Fruit fly (Drosophila melanogaster) whole organism, wandering third instar larva: ENCODE results near the gene MED22.

Source experiments
- Abd-B ChIP-seq: fragments of >200 bp; optimal IDR thresholded peaks from 2 replicates; lab custom pipeline; 2017; ENCODE audit warnings: missing biosample characterization, missing genetic modification characterization
- CG32264 ChIP-seq: fragments of 200-800 bp; sonication (Bioruptor generic); optimal IDR thresholded peaks from 2 replicates; lab custom pipeline; 2016; ENCODE audit warnings: missing biosample characterization, missing genetic modification characterization
- CrebA ChIP-seq: fragments of 200-800 bp; sonication (Bioruptor generic); optimal IDR thresholded peaks from 2 replicates; lab custom pipeline; 2016; ENCODE audit warnings: missing biosample characterization, mild to moderate bottlenecking, missing genetic modification characterization, borderline replicate concordance
- Dfd ChIP-seq: fragments of >200 bp; optimal IDR thresholded peaks from 2 replicates; lab custom pipeline; 2017; ENCODE audit warnings: missing biosample characterization, missing genetic modification characterization
- Dif ChIP-seq: fragments of 200-275, 200-300 bp; sonication (Bioruptor generic); optimal IDR thresholded peaks from 2 replicates; lab custom pipeline; 2018; ENCODE audit warnings: missing biosample characterization, missing genetic modification characterization; ENCODE audit not compliant: partially characterized antibody
- GATAd ChIP-seq: sonication (Bioruptor generic); optimal IDR thresholded peaks from 2 replicates; lab custom pipeline; 2016; ENCODE audit warnings: missing biosample characterization, missing genetic modification characterization
- HLH106 ChIP-seq: fragments of 200-800 bp; optimal IDR thresholded peaks from 3 replicates; lab custom pipeline; 2019; ENCODE audit warnings: missing biosample characterization, mild to moderate bottlenecking, missing genetic modification characterization, moderate library complexity
- Hnf4 ChIP-seq: fragments of 200-800 bp; sonication (Bioruptor generic); optimal IDR thresholded peaks from 2 replicates; lab custom pipeline; 2016; ENCODE audit warnings: missing biosample characterization, mild to moderate bottlenecking, missing genetic modification characterization
- Jra ChIP-seq: sonication (Bioruptor generic); optimal IDR thresholded peaks from 2 replicates; lab custom pipeline; 2016; ENCODE audit warnings: missing biosample characterization, missing genetic modification characterization
- Mio ChIP-seq: sonication (Bioruptor generic); optimal IDR thresholded peaks from 2 replicates; lab custom pipeline; 2016; ENCODE audit warnings: missing biosample characterization, missing genetic modification characterization
- Myc ChIP-seq: fragments of >200 bp; optimal IDR thresholded peaks from 2 replicates; lab custom pipeline; 2017
- N ChIP-seq: fragments of >200 bp; optimal IDR thresholded peaks from 2 replicates; lab custom pipeline; 2018; ENCODE audit warnings: missing biosample characterization, missing external identifiers, missing genetic modification characterization
- OdsH ChIP-seq: fragments of 200-800 bp; sonication (Bioruptor generic); optimal IDR thresholded peaks from 2 replicates; lab custom pipeline; 2016; ENCODE audit warnings: missing biosample characterization, mild to moderate bottlenecking, missing genetic modification characterization
- Rel ChIP-seq, 2 experiments: fragments of 200-800 bp; sonication (Bioruptor generic) in 1 of 2; optimal IDR thresholded peaks; 2 replicates in 1 of 2; 3 replicates in 1 of 2; lab custom pipeline; 2016 to 2019; ENCODE audit warnings: mild to moderate bottlenecking in 2 of 2, missing biosample characterization in 2 of 2, missing genetic modification characterization in 2 of 2, moderate library complexity in 1 of 2
- Sp1 ChIP-seq: fragments of 200-800 bp; sonication (Bioruptor generic); optimal IDR thresholded peaks from 3 replicates; lab custom pipeline; 2019; ENCODE audit warnings: missing biosample characterization, mild to moderate bottlenecking, missing genetic modification characterization, moderate library complexity
- Vsx2 ChIP-seq: fragments of 200-300, 225-300 bp; sonication (Bioruptor generic); optimal IDR thresholded peaks from 2 replicates; lab custom pipeline; 2018; ENCODE audit warnings: missing biosample characterization, missing genetic modification characterization; ENCODE audit not compliant: partially characterized antibody
- br ChIP-seq: fragments of 200-800 bp; sonication (Bioruptor generic); optimal IDR thresholded peaks from 2 replicates; lab custom pipeline; 2016; ENCODE audit warnings: missing biosample characterization, missing genetic modification characterization
- brk ChIP-seq: fragments of 200-800 bp; sonication (Bioruptor generic); optimal IDR thresholded peaks from 2 replicates; lab custom pipeline; 2016; ENCODE audit warnings: missing biosample characterization, mild to moderate bottlenecking, missing genetic modification characterization
- dl ChIP-seq, 2 experiments: fragments of 175-275, 200-275 bp in 1 of 2; fragments of 200-275 bp in 1 of 2; sonication (Bioruptor generic); optimal IDR thresholded peaks; lab custom pipeline; 2018; ENCODE audit warnings: mild to moderate bottlenecking in 2 of 2, missing biosample characterization in 2 of 2, missing genetic modification characterization in 2 of 2, moderate library complexity in 2 of 2; ENCODE audit not compliant: partially characterized antibody in 2 of 2, insufficient read depth in 1 of 2
- dmrt93B ChIP-seq: fragments of 200-800 bp; sonication (Bioruptor generic); optimal IDR thresholded peaks from 2 replicates; lab custom pipeline; 2018; ENCODE audit warnings: missing biosample characterization, mild to moderate bottlenecking, missing genetic modification characterization
- dsf ChIP-seq: sonication (Bioruptor generic); optimal IDR thresholded peaks from 2 replicates; lab custom pipeline; 2016; ENCODE audit warnings: missing biosample characterization, missing genetic modification characterization, borderline replicate concordance
- ey ChIP-seq: fragments of 200-800 bp; sonication (Bioruptor generic); optimal IDR thresholded peaks from 2 replicates; lab custom pipeline; 2016; ENCODE audit warnings: missing biosample characterization, missing genetic modification characterization
- foxo ChIP-seq, 2 experiments: fragments of 200-800 bp; sonication (Bioruptor generic); optimal IDR thresholded peaks; 2 replicates in 1 of 2; 3 replicates in 1 of 2; lab custom pipeline; 2016 to 2017; ENCODE audit warnings: missing biosample characterization in 2 of 2, missing genetic modification characterization in 2 of 2
- fru ChIP-seq: fragments of 200-800 bp; sonication (Bioruptor generic); optimal IDR thresholded peaks from 3 replicates; lab custom pipeline; 2016; ENCODE audit warnings: missing biosample characterization, mild to moderate bottlenecking, missing genetic modification characterization
- h ChIP-seq: fragments of 200-800 bp; sonication (Bioruptor generic); optimal IDR thresholded peaks from 3 replicates; lab custom pipeline; 2016; ENCODE audit warnings: missing biosample characterization, mild to moderate bottlenecking, missing genetic modification characterization
- jim ChIP-seq: fragments of 175-275, 200-325 bp; sonication (Bioruptor generic); optimal IDR thresholded peaks from 2 replicates; lab custom pipeline; 2016; ENCODE audit warnings: missing biosample characterization, mild to moderate bottlenecking, missing genetic modification characterization
- lola ChIP-seq: fragments of >200 bp; optimal IDR thresholded peaks from 2 replicates; lab custom pipeline; 2017; ENCODE audit warnings: missing biosample characterization, missing genetic modification characterization
- pan ChIP-seq: fragments of >200 bp; optimal IDR thresholded peaks from 2 replicates; lab custom pipeline; 2017
- psq ChIP-seq: fragments of 200-800 bp; sonication (Bioruptor generic); optimal IDR thresholded peaks from 3 replicates; lab custom pipeline; 2017; ENCODE audit warnings: missing biosample characterization, mild to moderate bottlenecking, missing genetic modification characterization, moderate library complexity
- rgr ChIP-seq: fragments of 200-800 bp; sonication (Bioruptor generic); optimal IDR thresholded peaks from 3 replicates; lab custom pipeline; 2016; ENCODE audit warnings: missing biosample characterization, mild to moderate bottlenecking, missing genetic modification characterization
- sage ChIP-seq: fragments of 200-800 bp; sonication (Bioruptor generic); optimal IDR thresholded peaks from 2 replicates; lab custom pipeline; 2016; ENCODE audit warnings: missing biosample characterization, mild to moderate bottlenecking, missing genetic modification characterization
- sv ChIP-seq: fragments of 200-800 bp; sonication (Bioruptor generic); optimal IDR thresholded peaks from 3 replicates; lab custom pipeline; 2016; ENCODE audit warnings: missing biosample characterization, missing genetic modification characterization
- tai ChIP-seq: sonication (Bioruptor generic); optimal IDR thresholded peaks from 2 replicates; lab custom pipeline; 2016; ENCODE audit warnings: missing biosample characterization, missing genetic modification characterization
- usp ChIP-seq: fragments of >200 bp; optimal IDR thresholded peaks from 2 replicates; lab custom pipeline; 2017; ENCODE audit warnings: missing biosample characterization, missing genetic modification characterization
- woc ChIP-seq: sonication (Bioruptor generic); optimal IDR thresholded peaks from 2 replicates; lab custom pipeline; 2016; ENCODE audit warnings: missing biosample characterization, mild to moderate bottlenecking, missing genetic modification characterization

MED22 gene

dm6 chrX:947450-948284 lies 19.7 kb downstream of the MED22 start, which contains the start of gene CG3699:
Gene CG3699 (minus strand): TSS chrX:947500.
- TF ChIP-seq ey (GFP tag; lab: Kevin White, UChicago) (peak; percentile 40), N (GFP tag; lab: Kevin White, UChicago) (no peak), HLH106 (tag; lab: Kevin White, UChicago) (peak; percentile 57), Abd-B (GFP tag; lab: Kevin White, UChicago) (no peak), woc (GFP tag; lab: Kevin White, UChicago) (no peak), psq (peak; percentile 44), Dfd (no peak), sv (peak; percentile 21), Sp1 (GFP tag; lab: Kevin White, UChicago) (peak; percentile 53), h (peak; percentile 27), fru (peak; percentile 61), rgr (GFP tag; lab: Kevin White, UChicago) (peak; percentile 43), OdsH (GFP tag; lab: Kevin White, UChicago) (peak; percentile 53), Dif (no peak), br (peak; percentile 57), foxo (GFP tag; optimal IDR thresholded peaks at IDR 0.05; lab: Kevin White, UChicago) (peak in 1 of 2 experiments; percentile 58), dmrt93B (peak; percentile 55)
- TF ChIP-seq, all 38 proteins: peak for 12

- no peak for TF ChIP-seq sv
- TF ChIP-seq foxo (GFP tag; optimal IDR thresholded peaks at IDR 0.05; lab: Kevin White, UChicago) = peak in 1 of 2 experiments; percentile 18
- TF ChIP-seq h = peak; percentile 9
- no peak for TF ChIP-seq Myc (lab: Kevin White, UChicago)
- TF ChIP-seq GATAd (GFP tag; lab: Kevin White, UChicago) = no peak
- TF ChIP-seq jim (GFP tag; lab: Kevin White, UChicago) = no peak
Measured at dm6 chrX:948285-948556, 20.3 kb downstream of the MED22 start.

- TF ChIP-seq Abd-B (GFP tag; lab: Kevin White, UChicago) (no peak), foxo (GFP tag; optimal IDR thresholded peaks at IDR 0.05; lab: Kevin White, UChicago) (no peak), usp (GFP tag; lab: Kevin White, UChicago) (no peak), Rel (GFP tag; optimal IDR thresholded peaks at IDR 0.05; lab: Kevin White, UChicago) (no peak), Rel (tag; optimal IDR thresholded peaks at IDR 0.05; lab: Kevin White, UChicago) (no peak), Dif (no peak), CG32264 (GFP tag; lab: Kevin White, UChicago) (no peak), fru (no peak), psq (no peak), tai (no peak), Dfd (no peak), h (no peak), GATAd (GFP tag; lab: Kevin White, UChicago) (no peak), Vsx2 (GFP tag; lab: Kevin White, UChicago) (no peak)
Measured at dm6 chrX:951800-952199, 23.9 kb downstream of the MED22 start, which contains the start of gene CG3690. Gene CG3690 (minus strand): TSS chrX:951900.

dm6 chrX:953807-954206 lies 25.9 kb downstream of the MED22 start:
- TF ChIP-seq h (peak; percentile 8), rgr (GFP tag; lab: Kevin White, UChicago) (peak; percentile 13), foxo (GFP tag; optimal IDR thresholded peaks at IDR 0.05; lab: Kevin White, UChicago) (peak in 1 of 2 experiments; percentile 26), CG32264 (GFP tag; lab: Kevin White, UChicago) (no peak)

- no peak for TF ChIP-seq Dif
- TF ChIP-seq N (GFP tag; lab: Kevin White, UChicago) = no peak
- TF ChIP-seq fru = peak; percentile 10
- TF ChIP-seq OdsH (GFP tag; lab: Kevin White, UChicago) = no peak
- no peak for TF ChIP-seq dl (GFP tag; optimal IDR thresholded peaks at IDR 0.05; lab: Kevin White, UChicago; ENCODE audit: insufficient read depth in 1 of 2, partially characterized antibody in 2 of 2)
- TF ChIP-seq dmrt93B = no peak
- TF ChIP-seq HLH106 (tag; lab: Kevin White, UChicago) = peak; percentile 15
- TF ChIP-seq GATAd (GFP tag; lab: Kevin White, UChicago) = no peak
- peak; percentile 3 for TF ChIP-seq rgr (GFP tag; lab: Kevin White, UChicago)
- no peak for TF ChIP-seq sv
- TF ChIP-seq sage (GFP tag; lab: Kevin White, UChicago) = no peak
- peak; percentile 19 for TF ChIP-seq h
- no peak for TF ChIP-seq psq
- TF ChIP-seq Sp1 (GFP tag; lab: Kevin White, UChicago) = no peak
- no peak for TF ChIP-seq Hnf4 (GFP tag; lab: Kevin White, UChicago)
- no peak for TF ChIP-seq Mio (GFP tag; lab: Kevin White, UChicago)
- no peak for TF ChIP-seq brk
- no peak for TF ChIP-seq Jra (GFP tag; lab: Kevin White, UChicago)
- no peak for TF ChIP-seq Abd-B (GFP tag; lab: Kevin White, UChicago)
- TF ChIP-seq lola (GFP tag; lab: Kevin White, UChicago) = no peak
- TF ChIP-seq Vsx2 (GFP tag; lab: Kevin White, UChicago) = no peak
- TF ChIP-seq foxo (GFP tag; optimal IDR thresholded peaks at IDR 0.05; lab: Kevin White, UChicago) = peak in 1 of 2 experiments; percentile 33
- no peak for TF ChIP-seq CrebA (GFP tag; lab: Kevin White, UChicago)
- TF ChIP-seq tai = no peak
- TF ChIP-seq ey (GFP tag; lab: Kevin White, UChicago) = peak; percentile 19
- TF ChIP-seq pan (lab: Kevin White, UChicago) = no peak
- TF ChIP-seq dsf (GFP tag; lab: Kevin White, UChicago) = no peak
- TF ChIP-seq Rel (GFP tag; optimal IDR thresholded peaks at IDR 0.05; lab: Kevin White, UChicago) = no peak
- TF ChIP-seq Rel (tag; optimal IDR thresholded peaks at IDR 0.05; lab: Kevin White, UChicago) = no peak
- TF ChIP-seq jim (GFP tag; lab: Kevin White, UChicago) = no peak
- TF ChIP-seq CG32264 (GFP tag; lab: Kevin White, UChicago) = no peak
Measured at dm6 chrX:955873-956272, 27.9 kb downstream of the MED22 start.
